Worm (Caenorhabditis elegans) whole organism, L2 larva: ENCODE data around the gene C06H5.8.

Source experiments
- F13H6.1 ChIP-seq: sonication (generic microtip); optimal IDR thresholded peaks from 2 replicates; lab custom pipeline; 2016; ENCODE audit warnings: missing genetic modification characterization, missing compliant biosample characterization
- alr-1 ChIP-seq: fragments of 150-350 bp; optimal IDR thresholded peaks from 2 replicates; lab custom pipeline; 2014; ENCODE audit warnings: missing biosample characterization, missing genetic modification characterization
- aly-2 ChIP-seq: fragments of 150-350 bp; optimal IDR thresholded peaks from 2 replicates; lab custom pipeline; 2014; ENCODE audit warnings: missing biosample characterization, missing genetic modification characterization
- ceh-16 ChIP-seq: fragments of 150-350 bp; optimal IDR thresholded peaks from 2 replicates; lab custom pipeline; 2014; ENCODE audit warnings: missing biosample characterization, missing genetic modification characterization
- ceh-82 ChIP-seq: fragments of 150-350 bp; optimal IDR thresholded peaks from 2 replicates; lab custom pipeline; 2014; ENCODE audit warnings: missing biosample characterization, missing genetic modification characterization
- elt-3 ChIP-seq: sonication (generic microtip); optimal IDR thresholded peaks from 2 replicates; lab custom pipeline; 2017; ENCODE audit warnings: missing biosample characterization, missing genetic modification characterization
- lsy-2 ChIP-seq, 2 experiments: fragments of 150-350 bp in 1 of 2; sonication (generic microtip) in 1 of 2; optimal IDR thresholded peaks; 2 replicates each; lab custom pipeline; 2014 to 2017; ENCODE audit warnings: missing biosample characterization in 2 of 2, missing genetic modification characterization in 2 of 2
- nhr-12 ChIP-seq: fragments of 150-350 bp; optimal IDR thresholded peaks from 2 replicates; lab custom pipeline; 2014; ENCODE audit warnings: missing biosample characterization, missing genetic modification characterization
- nhr-23 ChIP-seq: fragments of 150-350 bp; optimal IDR thresholded peaks from 2 replicates; lab custom pipeline; 2014; ENCODE audit warnings: missing biosample characterization, missing genetic modification reagents, missing genetic modification characterization
- peb-1 ChIP-seq: fragments of 150-350 bp; optimal IDR thresholded peaks from 2 replicates; lab custom pipeline; 2014; ENCODE audit warnings: missing biosample characterization, missing genetic modification characterization
- unc-62 ChIP-seq: fragments of 150-350 bp; optimal IDR thresholded peaks from 2 replicates; lab custom pipeline; 2014; ENCODE audit warnings: missing biosample characterization, missing genetic modification reagents, missing genetic modification characterization
- zag-1 ChIP-seq: fragments of 150-350 bp; optimal IDR thresholded peaks from 2 replicates; lab custom pipeline; 2014; ENCODE audit warnings: missing biosample characterization, missing genetic modification characterization
- ztf-1 ChIP-seq: fragments of 200-800 bp; sonication (Bioruptor generic); conservative IDR thresholded peaks from 2 replicates; pipeline ENCODE4 v1.3.6; 2022; ENCODE audit warnings: missing genetic modification characterization, missing compliant biosample characterization
- ztf-11 ChIP-seq: sonication (generic microtip); optimal IDR thresholded peaks from 2 replicates; lab custom pipeline; 2017; ENCODE audit warnings: missing biosample characterization, missing genetic modification characterization

DNA sequence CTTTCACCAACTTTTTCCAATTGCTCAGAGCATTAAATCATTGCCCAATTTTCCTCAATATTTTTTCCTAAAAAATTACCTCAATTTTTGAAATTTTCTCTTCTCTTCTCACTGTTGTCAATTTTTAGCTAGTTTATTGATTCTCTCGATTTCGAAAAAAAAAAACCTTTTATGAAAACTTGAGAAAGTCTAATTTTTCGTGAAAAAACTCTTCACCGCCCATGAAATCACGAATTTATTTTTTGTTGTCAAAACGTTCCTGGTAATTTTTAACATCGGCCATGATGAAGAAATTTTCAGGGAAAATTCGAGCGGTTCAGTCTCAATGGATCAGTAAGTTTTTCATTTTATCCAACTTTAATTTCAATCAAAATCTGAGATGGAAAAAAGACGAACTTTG is 19.3 kb upstream of the C06H5.8 start, which contains the start of gene fbxa-157:
- TF ChIP-seq ceh-16 (tag; lab: Kevin White, UChicago) (no peak), ceh-82 (tag; lab: Kevin White, UChicago) (no peak), nhr-23 (no peak), alr-1 (no peak), lsy-2 (tag; optimal IDR thresholded peaks at IDR 0.05; lab: Kevin White, UChicago) (no peak), F13H6.1 (tag; lab: Kevin White, UChicago) (no peak), ztf-11 (tag; lab: Kevin White, UChicago) (no peak), unc-62 (GFP tag; lab: Kevin White, UChicago) (no peak), aly-2 (no peak), peb-1 (tag; lab: Kevin White, UChicago) (no peak), elt-3 (tag; lab: Kevin White, UChicago) (no peak), ztf-1 (no peak), zag-1 (tag; lab: Kevin White, UChicago) (no peak), nhr-12 (tag; lab: Kevin White, UChicago) (no peak)
